In genomic region chr2L:4454009-4454689, dm6 we compare ENCODE assay signal across 5 fruit fly cellular contexts.
TF ChIP-seq lines count a peak whose summit lies in the region.

Gene Secp43, minus strand, starts transcription at chr2L:4454453.
Gene ND-B8, plus strand, starts transcription at chr2L:4454626.

- TF ChIP-seq CTCF in S2 (optimal IDR thresholded peaks at IDR 0.05; lab: Kevin White, UChicago), result peak; percentile 57 to 70
- TF ChIP-seq CTCF in whole organism, embryonic (GFP tag; optimal IDR thresholded peaks at IDR 0.05; lab: Kevin White, UChicago), result peak; percentile 72

TF ChIP-seq in whole organism, adult, 20 proteins besides CTCF, POLR2A, EP300 and RAD21:
- TF ChIP-seq bab1 (GFP tag; optimal IDR thresholded peaks at IDR 0.05; lab: Kevin White, UChicago), result peak; percentile 54
- peak; percentile 40 for TF ChIP-seq CG14711 (tag; optimal IDR thresholded peaks at IDR 0.05; lab: Kevin White, UChicago)
- TF ChIP-seq Mnt (GFP tag; optimal IDR thresholded peaks at IDR 0.05; lab: Kevin White, UChicago), result peak; percentile 13
- TF ChIP-seq Hr96 (GFP tag; optimal IDR thresholded peaks at IDR 0.05; lab: Kevin White, UChicago), result no peak
- peak; percentile 32 for TF ChIP-seq Crg-1 (GFP tag; optimal IDR thresholded peaks at IDR 0.05; lab: Kevin White, UChicago)
- peak; percentile 34 for TF ChIP-seq CG7101 (tag; optimal IDR thresholded peaks at IDR 0.05; lab: Kevin White, UChicago)
- no peak for TF ChIP-seq CG11617 (GFP tag; optimal IDR thresholded peaks at IDR 0.05; lab: Kevin White, UChicago)

TF ChIP-seq in whole organism, embryonic, 481 proteins besides CTCF, POLR2A, EP300 and RAD21 (continues in another document):
- TF ChIP-seq CG2120 (GFP tag; optimal IDR thresholded peaks at IDR 0.05; lab: Kevin White, UChicago) (peak; percentile 12), E2f2 (GFP tag; IDR thresholded peaks at IDR 0.05; lab: Robert Waterston, UW) (peak; percentile 68), Pdp1 (GFP tag; optimal IDR thresholded peaks at IDR 0.05; lab: Kevin White, UChicago) (peak in 1 of 2 experiments; percentile 44), dysf (GFP tag; IDR thresholded peaks at IDR 0.05; lab: Robert Waterston, UW) (no peak), lmd (GFP tag; IDR thresholded peaks at IDR 0.05; lab: Robert Waterston, UW) (no peak), CG12942 (GFP tag; optimal IDR thresholded peaks at IDR 0.05; lab: Kevin White, UChicago) (no peak), scrt (GFP tag; optimal IDR thresholded peaks at IDR 0.05; lab: Kevin White, UChicago) (peak; percentile 91), Lhr (GFP tag; optimal IDR thresholded peaks at IDR 0.05; lab: Kevin White, UChicago) (peak; percentile 70), Camta (GFP tag; optimal IDR thresholded peaks at IDR 0.05; lab: Kevin White, UChicago) (no peak), CG17186 (GFP tag; optimal IDR thresholded peaks at IDR 0.05; lab: Kevin White, UChicago) (peak; percentile 49), Abd-B (GFP tag; optimal IDR thresholded peaks at IDR 0.05; lab: Kevin White, UChicago) (peak; percentile 45), unc-4 (GFP tag; IDR thresholded peaks at IDR 0.05; lab: Robert Waterston, UW; ENCODE audit: partially characterized antibody) (peak; percentile 78), sob (GFP tag; IDR thresholded peaks at IDR 0.05; lab: Robert Waterston, UW) (peak; percentile 37; the same call in 1 of the 2 replicates), dm (GFP tag; optimal IDR thresholded peaks at IDR 0.05; lab: Kevin White, UChicago) (peak; percentile 33), CG2199 (GFP tag; IDR thresholded peaks at IDR 0.05; lab: Robert Waterston, UW) (0 out of 3 replicates have a peak, but pooled peaks have one; percentile 24), Gug (GFP tag; IDR thresholded peaks at IDR 0.05; lab: Robert Waterston, UW) (no peak), gem (tag; optimal IDR thresholded peaks at IDR 0.05; lab: Kevin White, UChicago) (no peak), CG33557 (GFP tag; optimal IDR thresholded peaks at IDR 0.05; lab: Kevin White, UChicago) (no peak), CG18476 (GFP tag; optimal IDR thresholded peaks at IDR 0.05; lab: Kevin White, UChicago) (no peak), CG16863 (GFP tag; optimal IDR thresholded peaks at IDR 0.05; lab: Kevin White, UChicago) (no peak), da (GFP tag; optimal IDR thresholded peaks at IDR 0.05; lab: Kevin White, UChicago) (no peak), CG4404 (GFP tag; IDR thresholded peaks at IDR 0.05; lab: Robert Waterston, UW) (no peak), trem (tag; optimal IDR thresholded peaks at IDR 0.05; lab: Kevin White, UChicago) (peak; percentile 75), E2f1 (GFP tag; IDR thresholded peaks at IDR 0.05; lab: Robert Waterston, UW) (no peak), Sry-β (GFP tag; optimal IDR thresholded peaks at IDR 0.05; lab: Kevin White, UChicago) (no peak), lab (GFP tag; optimal IDR thresholded peaks at IDR 0.05; lab: Kevin White, UChicago) (no peak), Drgx (GFP tag; IDR thresholded peaks at IDR 0.05; lab: Robert Waterston, UW) (no peak), bsh (GFP tag; optimal IDR thresholded peaks at IDR 0.05; lab: Kevin White, UChicago) (no peak)

TF ChIP-seq in whole organism, prepupa, 60 proteins besides CTCF, POLR2A, EP300 and RAD21:
- no peak for TF ChIP-seq CG8632 (GFP tag; optimal IDR thresholded peaks at IDR 0.05; lab: Kevin White, UChicago)
- TF ChIP-seq svp (GFP tag; lab: Kevin White, UChicago), result peak; percentile 86
- TF ChIP-seq CG6276 (GFP tag; optimal IDR thresholded peaks at IDR 0.05; lab: Kevin White, UChicago), result no peak
- TF ChIP-seq Sox14 (GFP tag; optimal IDR thresholded peaks at IDR 0.05; lab: Kevin White, UChicago), result peak; percentile 27
- TF ChIP-seq fkh (GFP tag; optimal IDR thresholded peaks at IDR 0.05; lab: Kevin White, UChicago), result peak; percentile 77
- TF ChIP-seq achi (GFP tag; optimal IDR thresholded peaks at IDR 0.05; lab: Kevin White, UChicago), result peak; percentile 29
- peak; percentile 13 for TF ChIP-seq CG6808 (GFP tag; optimal IDR thresholded peaks at IDR 0.05; lab: Kevin White, UChicago)
- peak; percentile 32 for TF ChIP-seq CG1621 (tag; optimal IDR thresholded peaks at IDR 0.05; lab: Kevin White, UChicago)
- peak; percentile 36 for TF ChIP-seq dsx (GFP tag; optimal IDR thresholded peaks at IDR 0.05; lab: Kevin White, UChicago; ENCODE audit: poor library complexity, severe bottlenecking)

TF ChIP-seq in whole organism, wandering third instar larva, 38 proteins besides CTCF, POLR2A, EP300 and RAD21:
- TF ChIP-seq rgr (GFP tag; optimal IDR thresholded peaks at IDR 0.05; lab: Kevin White, UChicago), result peak; percentile 15
- no peak for TF ChIP-seq psq (GFP tag; optimal IDR thresholded peaks at IDR 0.05; lab: Kevin White, UChicago)
- no peak for TF ChIP-seq dl (GFP tag; optimal IDR thresholded peaks at IDR 0.05; lab: Kevin White, UChicago; ENCODE audit: insufficient read depth in 1 of 2, partially characterized antibody in 2 of 2)
- TF ChIP-seq Jra (GFP tag; optimal IDR thresholded peaks at IDR 0.05; lab: Kevin White, UChicago), result no peak
- TF ChIP-seq Mio (GFP tag; optimal IDR thresholded peaks at IDR 0.05; lab: Kevin White, UChicago), result no peak
- no peak for TF ChIP-seq sage (GFP tag; optimal IDR thresholded peaks at IDR 0.05; lab: Kevin White, UChicago)
- TF ChIP-seq ey (GFP tag; optimal IDR thresholded peaks at IDR 0.05; lab: Kevin White, UChicago), result no peak
- TF ChIP-seq CG32264 (GFP tag; optimal IDR thresholded peaks at IDR 0.05; lab: Kevin White, UChicago), result no peak
- TF ChIP-seq h (GFP tag; optimal IDR thresholded peaks at IDR 0.05; lab: Kevin White, UChicago), result no peak
- TF ChIP-seq N (GFP tag; optimal IDR thresholded peaks at IDR 0.05; lab: Kevin White, UChicago), result no peak
- TF ChIP-seq dmrt93B (GFP tag; optimal IDR thresholded peaks at IDR 0.05; lab: Kevin White, UChicago), result no peak
- TF ChIP-seq CG9705 (GFP tag; optimal IDR thresholded peaks at IDR 0.05; lab: Kevin White, UChicago), result no peak
- no peak for TF ChIP-seq CrebA (GFP tag; optimal IDR thresholded peaks at IDR 0.05; lab: Kevin White, UChicago; ENCODE audit: borderline replicate concordance)
- no peak for TF ChIP-seq GATAd (GFP tag; optimal IDR thresholded peaks at IDR 0.05; lab: Kevin White, UChicago)
- no peak for TF ChIP-seq lola (GFP tag; optimal IDR thresholded peaks at IDR 0.05; lab: Kevin White, UChicago)
- TF ChIP-seq sv (GFP tag; optimal IDR thresholded peaks at IDR 0.05; lab: Kevin White, UChicago), result no peak
- TF ChIP-seq HLH106 (tag; optimal IDR thresholded peaks at IDR 0.05; lab: Kevin White, UChicago), result no peak
- TF ChIP-seq Myc (optimal IDR thresholded peaks at IDR 0.05; lab: Kevin White, UChicago), result peak; percentile 49
